Worm (Caenorhabditis elegans) whole organism, L1 larva: ENCODE data around the gene Y39A1A.10.

Experiments used
- C04F5.9 ChIP-seq: sonication (generic microtip); optimal IDR thresholded peaks from 2 replicates; lab custom pipeline; 2016; ENCODE audit warnings: missing genetic modification characterization, missing compliant biosample characterization
- C34B4.2 ChIP-seq: sonication (generic microtip); optimal IDR thresholded peaks from 2 replicates; lab custom pipeline; 2017; ENCODE audit warnings: mild to moderate bottlenecking, missing genetic modification characterization, missing compliant biosample characterization
- F16B12.6 ChIP-seq: fragments of 150-350 bp; optimal IDR thresholded peaks from 2 replicates; lab custom pipeline; 2014; ENCODE audit warnings: missing biosample characterization, missing genetic modification characterization
- alr-1 ChIP-seq: fragments of 200-800 bp; sonication (Bioruptor generic); optimal IDR thresholded peaks from 2 replicates; lab custom pipeline; 2018; ENCODE audit warnings: borderline replicate concordance, mild to moderate bottlenecking, missing genetic modification characterization, missing compliant biosample characterization
- aly-2 ChIP-seq: fragments of 150-350 bp; optimal IDR thresholded peaks from 2 replicates; lab custom pipeline; 2014; ENCODE audit warnings: missing biosample characterization, missing genetic modification characterization
- ceh-82 ChIP-seq, 3 experiments: fragments of 150-350 bp in 1 of 3; sonication (generic microtip) in 2 of 3; optimal IDR thresholded peaks; 2 replicates each; lab custom pipeline; 2014 to 2017; ENCODE audit warnings: missing biosample characterization in 3 of 3, missing genetic modification characterization in 3 of 3
- ceh-88 ChIP-seq: fragments of 200-800 bp; sonication (Bioruptor generic); IDR thresholded peaks from 2 replicates; pipeline ENCODE4 v1.3.6; 2022; ENCODE audit warnings: missing genetic modification characterization, missing compliant biosample characterization
- dpl-1 ChIP-seq, 3 experiments: fragments of 150-350 bp in 2 of 3; sonication (generic microtip) in 1 of 3; optimal IDR thresholded peaks; 2 replicates each; lab custom pipeline; 2014 to 2017; ENCODE audit warnings: missing biosample characterization in 3 of 3, missing genetic modification characterization in 3 of 3, missing genetic modification reagents in 3 of 3
- dsc-1 ChIP-seq: sonication (generic microtip); optimal IDR thresholded peaks from 2 replicates; lab custom pipeline; 2016; ENCODE audit warnings: mild to moderate bottlenecking, missing genetic modification characterization, missing compliant biosample characterization
- efl-1 ChIP-seq, 4 experiments: fragments of 150-350 bp; optimal IDR thresholded peaks in 3 of 4; peaks in 1 of 4; 1 replicate in 1 of 4; 2 replicates in 3 of 4; lab custom pipeline; 2014; ENCODE audit warnings: missing biosample characterization in 2 of 4, missing genetic modification characterization in 2 of 4, missing genetic modification reagents in 2 of 4
- efl-3 ChIP-seq: fragments of 200-800 bp; sonication (Bioruptor generic); optimal IDR thresholded peaks from 2 replicates; lab custom pipeline; 2018; ENCODE audit warnings: mild to moderate bottlenecking, missing genetic modification characterization, missing compliant biosample characterization
- egl-27 ChIP-seq, 2 experiments: fragments of 150-350 bp in 1 of 2; sonication (generic microtip); optimal IDR thresholded peaks; 3 replicates each; lab custom pipeline; 2017 to 2018; ENCODE audit warnings: missing biosample characterization in 2 of 2, missing genetic modification characterization in 2 of 2, missing genetic modification reagents in 2 of 2
- elt-2 ChIP-seq: sonication (generic microtip); optimal IDR thresholded peaks from 2 replicates; lab custom pipeline; 2016; ENCODE audit warnings: missing genetic modification characterization, mild to moderate bottlenecking, inconsistent platforms, missing compliant biosample characterization, missing genetic modification reagents
- elt-3 ChIP-seq, 6 experiments: fragments of 150-350 bp in 1 of 6; sonication (generic microtip); optimal IDR thresholded peaks; 2 replicates each; lab custom pipeline; 2017 to 2018; ENCODE audit warnings: missing biosample characterization in 6 of 6, missing genetic modification characterization in 6 of 6, inconsistent platforms in 1 of 6
- fkh-10 ChIP-seq: sonication (generic microtip); optimal IDR thresholded peaks from 2 replicates; lab custom pipeline; 2017; ENCODE audit warnings: missing biosample characterization, missing genetic modification reagents, missing genetic modification characterization
- fkh-8 ChIP-seq: sonication (generic microtip); optimal IDR thresholded peaks from 2 replicates; lab custom pipeline; 2016; ENCODE audit warnings: mild to moderate bottlenecking, missing genetic modification characterization, missing compliant biosample characterization
- grh-1 ChIP-seq: fragments of 200-800 bp; sonication (Bioruptor generic); IDR thresholded peaks from 2 replicates; pipeline ENCODE4 v1.3.6; 2022; ENCODE audit warnings: missing genetic modification reagents, missing genetic modification characterization, missing compliant biosample characterization
- hlh-17 ChIP-seq: fragments of 200-800 bp; sonication (Bioruptor generic); optimal IDR thresholded peaks from 2 replicates; lab custom pipeline; 2018; ENCODE audit warnings: missing genetic modification characterization, mild to moderate bottlenecking, missing compliant biosample characterization, moderate library complexity, borderline replicate concordance
- hlh-4 ChIP-seq: sonication (generic microtip); optimal IDR thresholded peaks from 2 replicates; lab custom pipeline; 2016; ENCODE audit warnings: mild to moderate bottlenecking, missing genetic modification characterization, missing compliant biosample characterization
- isw-1 ChIP-seq: fragments of 200-800 bp; sonication (Bioruptor generic); IDR thresholded peaks from 2 replicates; pipeline ENCODE4 v1.3.6; 2022; ENCODE audit warnings: missing genetic modification characterization, missing compliant biosample characterization
- jun-1 ChIP-seq: fragments of 150-350 bp; optimal IDR thresholded peaks from 2 replicates; lab custom pipeline; 2014; ENCODE audit warnings: missing biosample characterization, missing genetic modification reagents, missing genetic modification characterization
- lin-13 ChIP-seq: fragments of 150-350 bp; optimal IDR thresholded peaks from 2 replicates; lab custom pipeline; 2014; ENCODE audit warnings: missing biosample characterization, missing genetic modification reagents, missing genetic modification characterization
- lin-14 ChIP-seq: fragments of 200-800 bp; sonication (Bioruptor generic); optimal IDR thresholded peaks from 2 replicates; lab custom pipeline; 2018; ENCODE audit warnings: mild to moderate bottlenecking, missing genetic modification characterization, moderate library complexity, missing compliant biosample characterization
- lin-15B ChIP-seq: fragments of 150-350 bp; sonication (generic microtip); optimal IDR thresholded peaks from 3 replicates; lab custom pipeline; 2014; ENCODE audit warnings: missing biosample characterization, missing genetic modification characterization
- lin-39 ChIP-seq: fragments of 150-350 bp; optimal IDR thresholded peaks from 2 replicates; lab custom pipeline; 2014; ENCODE audit warnings: missing biosample characterization, missing genetic modification reagents, missing genetic modification characterization
- lir-3 ChIP-seq: sonication (generic microtip); optimal IDR thresholded peaks from 2 replicates; lab custom pipeline; 2016; ENCODE audit warnings: mild to moderate bottlenecking, missing genetic modification characterization, moderate library complexity, missing compliant biosample characterization; ENCODE audit not compliant: poor library complexity
- lsy-2 ChIP-seq, 2 experiments: fragments of 150-350 bp; optimal IDR thresholded peaks; 2 replicates each; lab custom pipeline; 2014; ENCODE audit warnings: missing biosample characterization in 2 of 2, missing genetic modification characterization in 2 of 2
- mab-9 ChIP-seq: fragments of 200-800 bp; sonication (Bioruptor generic); IDR thresholded peaks from 2 replicates; pipeline ENCODE4 v1.3.6; 2022; ENCODE audit warnings: missing genetic modification reagents, missing genetic modification characterization, missing compliant biosample characterization
- mef-2 ChIP-seq: fragments of 150-350 bp; optimal IDR thresholded peaks from 2 replicates; lab custom pipeline; 2014; ENCODE audit warnings: missing biosample characterization, missing genetic modification characterization
- nhr-11 ChIP-seq: fragments of 150-350 bp; optimal IDR thresholded peaks from 2 replicates; lab custom pipeline; 2014; ENCODE audit warnings: missing biosample characterization, missing genetic modification characterization
- nhr-12 ChIP-seq: sonication (generic microtip); optimal IDR thresholded peaks from 2 replicates; lab custom pipeline; 2017; ENCODE audit warnings: missing biosample characterization, missing genetic modification characterization
- nhr-19 ChIP-seq: fragments of 200-800 bp; sonication (Bioruptor generic); conservative IDR thresholded peaks from 2 replicates; pipeline ENCODE4 v1.3.6; 2022; ENCODE audit warnings: missing genetic modification characterization, missing compliant biosample characterization
- nhr-28 ChIP-seq: fragments of 150-350 bp; optimal IDR thresholded peaks from 2 replicates; lab custom pipeline; 2014; ENCODE audit warnings: missing biosample characterization, missing genetic modification characterization
- nhr-47 ChIP-seq: sonication (generic microtip); optimal IDR thresholded peaks from 2 replicates; lab custom pipeline; 2016; ENCODE audit warnings: mild to moderate bottlenecking, missing genetic modification characterization, moderate library complexity, missing compliant biosample characterization
- nhr-71 ChIP-seq: sonication (generic microtip); optimal IDR thresholded peaks from 2 replicates; lab custom pipeline; 2016; ENCODE audit warnings: mild to moderate bottlenecking, missing genetic modification characterization, moderate library complexity, missing compliant biosample characterization
- nhr-77 ChIP-seq: fragments of 150-350 bp; optimal IDR thresholded peaks from 2 replicates; lab custom pipeline; 2014; ENCODE audit warnings: missing biosample characterization, missing genetic modification characterization
- nhr-85 ChIP-seq: sonication (generic microtip); peaks from one replicate; lab custom pipeline; 2016; ENCODE audit warnings: missing genetic modification characterization, inconsistent platforms, missing compliant biosample characterization
- nhr-90 ChIP-seq: sonication (generic microtip); optimal IDR thresholded peaks from 2 replicates; lab custom pipeline; 2016; ENCODE audit warnings: mild to moderate bottlenecking, missing genetic modification characterization, missing compliant biosample characterization; ENCODE audit not compliant: poor library complexity
- pag-3 ChIP-seq: sonication (generic microtip); optimal IDR thresholded peaks from 2 replicates; lab custom pipeline; 2017; ENCODE audit warnings: missing genetic modification characterization, mild to moderate bottlenecking, missing compliant biosample characterization, antibody characterized with exemption, borderline replicate concordance; ENCODE audit not compliant: insufficient read depth
- pax-3 ChIP-seq: fragments of 200-800 bp; sonication (Bioruptor generic); optimal IDR thresholded peaks from 2 replicates; lab custom pipeline; 2018; ENCODE audit warnings: mild to moderate bottlenecking, missing genetic modification characterization, moderate library complexity, missing compliant biosample characterization
- pqm-1 ChIP-seq: sonication (generic microtip); optimal IDR thresholded peaks from 3 replicates; lab custom pipeline; 2017; ENCODE audit warnings: missing biosample characterization, missing genetic modification characterization
- rnt-1 ChIP-seq: sonication (generic microtip); optimal IDR thresholded peaks from 2 replicates; lab custom pipeline; 2016; ENCODE audit warnings: mild to moderate bottlenecking, missing genetic modification characterization, moderate library complexity, missing compliant biosample characterization
- skn-1 ChIP-seq: fragments of 150-350 bp; optimal IDR thresholded peaks from 2 replicates; lab custom pipeline; 2014; ENCODE audit warnings: missing biosample characterization, missing genetic modification characterization
- snpc-4 ChIP-seq: fragments of 150-350 bp; optimal IDR thresholded peaks from 2 replicates; lab custom pipeline; 2014; ENCODE audit warnings: missing biosample characterization, missing genetic modification characterization
- sox-4 ChIP-seq: sonication (generic microtip); optimal IDR thresholded peaks from 2 replicates; lab custom pipeline; 2016; ENCODE audit warnings: missing genetic modification characterization, missing compliant biosample characterization
- sptf-1 ChIP-seq: fragments of 150-350 bp; optimal IDR thresholded peaks from 2 replicates; lab custom pipeline; 2014; ENCODE audit warnings: missing biosample characterization, missing genetic modification characterization
- tbx-2 ChIP-seq: sonication (generic microtip); optimal IDR thresholded peaks from 2 replicates; lab custom pipeline; 2016; ENCODE audit warnings: missing genetic modification characterization, missing compliant biosample characterization
- tlp-1 ChIP-seq: fragments of 150-350 bp; optimal IDR thresholded peaks from 2 replicates; lab custom pipeline; 2014; ENCODE audit warnings: missing biosample characterization, missing genetic modification characterization
- unc-130 ChIP-seq: fragments of 150-350 bp; optimal IDR thresholded peaks from 2 replicates; lab custom pipeline; 2017; ENCODE audit warnings: missing biosample characterization, missing genetic modification characterization, inconsistent platforms
- zag-1 ChIP-seq: fragments of 150-350 bp; optimal IDR thresholded peaks from 2 replicates; lab custom pipeline; 2014; ENCODE audit warnings: missing biosample characterization, missing genetic modification characterization
- zip-4 ChIP-seq: fragments of 200-800 bp; sonication (Bioruptor generic); optimal IDR thresholded peaks from 2 replicates; lab custom pipeline; 2018; ENCODE audit warnings: mild to moderate bottlenecking, missing genetic modification characterization, moderate library complexity, missing compliant biosample characterization
- ztf-4 ChIP-seq: fragments of 150-350 bp; optimal IDR thresholded peaks from 2 replicates; lab custom pipeline; 2014; ENCODE audit warnings: missing biosample characterization, missing genetic modification characterization

Y39A1A.10 gene

DNA sequence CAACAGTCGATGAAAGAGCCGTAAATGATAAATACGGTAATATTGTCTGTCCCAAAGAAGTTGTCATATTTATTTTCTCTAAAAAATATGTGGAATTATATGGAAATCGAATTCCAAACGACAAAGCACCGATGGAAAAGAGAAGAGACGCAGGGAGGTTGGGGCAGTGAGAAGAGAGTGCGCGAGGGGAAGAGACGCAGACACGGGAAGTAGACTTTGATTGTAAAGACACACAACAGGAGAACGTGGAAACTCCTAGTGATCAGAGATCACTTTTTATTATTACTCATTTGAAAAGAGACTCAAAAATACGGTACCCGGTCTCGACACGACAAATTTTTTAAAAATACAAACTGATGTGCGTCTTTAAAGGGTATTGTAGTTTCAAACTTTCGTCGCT is 4.2 kb upstream of the Y39A1A.10 start (continued):
- no peak for TF ChIP-seq zip-4 (GFP tag; lab: Kevin White, UChicago)
- TF ChIP-seq lir-3 (tag; lab: Kevin White, UChicago) = peak; percentile 8
- no peak for TF ChIP-seq tlp-1 (tag; lab: Kevin White, UChicago)
- peak; percentile 74 for TF ChIP-seq rnt-1 (tag; lab: Kevin White, UChicago)
- no peak for TF ChIP-seq pax-3
- TF ChIP-seq dsc-1 = peak; percentile 38
- no peak for TF ChIP-seq pag-3
- no peak for TF ChIP-seq isw-1 (GFP tag; lab: Robert Waterston, UW)
- no peak for TF ChIP-seq elt-2 (tag; lab: Kevin White, UChicago)
- TF ChIP-seq skn-1 = peak; percentile 31
- TF ChIP-seq lin-14 (GFP tag; lab: Kevin White, UChicago) = peak; percentile 75
- TF ChIP-seq zag-1 (tag; lab: Kevin White, UChicago) = no peak
- no peak for TF ChIP-seq elt-3 (tag; optimal IDR thresholded peaks at IDR 0.05; lab: Kevin White, UChicago)
- no peak for TF ChIP-seq nhr-28 (tag; lab: Kevin White, UChicago)
- TF ChIP-seq alr-1 (tag; lab: Kevin White, UChicago) = no peak
- TF ChIP-seq ztf-4 (tag; lab: Kevin White, UChicago) = no peak
- no peak for TF ChIP-seq lin-13 (GFP tag; lab: Kevin White, UChicago)
- TF ChIP-seq pqm-1 (tag; lab: Kevin White, UChicago) = no peak
- TF ChIP-seq dpl-1 (GFP tag; optimal IDR thresholded peaks at IDR 0.05; lab: Kevin White, UChicago) = peak in 2 of 3 experiments; percentile 39 to 42
- no peak for TF ChIP-seq grh-1 (GFP tag; lab: Robert Waterston, UW)
- peak; percentile 0 for TF ChIP-seq jun-1 (tag; lab: Kevin White, UChicago)
- peak; percentile 37 for TF ChIP-seq snpc-4 (tag; lab: Kevin White, UChicago)
- no peak for TF ChIP-seq fkh-8 (tag; lab: Kevin White, UChicago)
- TF ChIP-seq lin-39 (tag; lab: Kevin White, UChicago) = no peak
- TF ChIP-seq lin-15B (tag; lab: Kevin White, UChicago) = no peak
- TF ChIP-seq nhr-71 (tag; lab: Kevin White, UChicago) = peak; percentile 75
- no peak for TF ChIP-seq C04F5.9
- TF ChIP-seq nhr-85 (tag; lab: Kevin White, UChicago) = no peak
- TF ChIP-seq sptf-1 (tag; lab: Kevin White, UChicago) = no peak
- no peak for TF ChIP-seq hlh-17 (GFP tag; lab: Kevin White, UChicago)
- no peak for TF ChIP-seq sox-4 (tag; lab: Kevin White, UChicago)
- TF ChIP-seq mab-9 (GFP tag; lab: Robert Waterston, UW) = no peak
- no peak for TF ChIP-seq F16B12.6 (tag; lab: Kevin White, UChicago)
- peak; percentile 45 for TF ChIP-seq nhr-90
- no peak for TF ChIP-seq egl-27 (tag; optimal IDR thresholded peaks at IDR 0.05; lab: Kevin White, UChicago)
- TF ChIP-seq tbx-2 (tag; lab: Kevin White, UChicago) = peak; percentile 47
- no peak for TF ChIP-seq efl-3 (GFP tag; lab: Kevin White, UChicago)
- TF ChIP-seq nhr-11 = no peak
- no peak for TF ChIP-seq unc-130 (tag; lab: Kevin White, UChicago)
- TF ChIP-seq ceh-82 (tag; optimal IDR thresholded peaks at IDR 0.05; lab: Kevin White, UChicago) = peak in 1 of 3 experiments; percentile 18
- no peak for TF ChIP-seq nhr-12 (tag; lab: Kevin White, UChicago)
- TF ChIP-seq lsy-2 (tag; optimal IDR thresholded peaks at IDR 0.05; lab: Kevin White, UChicago) = peak; percentile 45 to 59
- TF ChIP-seq aly-2 = no peak
- TF ChIP-seq hlh-4 (tag; lab: Kevin White, UChicago) = no peak
- no peak for TF ChIP-seq nhr-19
- TF ChIP-seq C34B4.2 (tag; lab: Kevin White, UChicago) = no peak
- peak; percentile 64 to 75 for TF ChIP-seq efl-1 (optimal IDR thresholded peaks at IDR 0.05; lab: Kevin White, UChicago)
- peak in 1 of 2 experiments; percentile 30 for TF ChIP-seq efl-1 (GFP tag; optimal IDR thresholded peaks at IDR 0.05 in 1 of 2; lab: Kevin White, UChicago)
- TF ChIP-seq mef-2 (tag; lab: Kevin White, UChicago) = no peak
- no peak for TF ChIP-seq fkh-10 (GFP tag; lab: Kevin White, UChicago)
- no peak for TF ChIP-seq nhr-77 (tag; lab: Kevin White, UChicago)
- peak; percentile 64 for TF ChIP-seq nhr-47 (tag; lab: Kevin White, UChicago)
- no peak for TF ChIP-seq ceh-88 (GFP tag; lab: Robert Waterston, UW)
